Worm (Caenorhabditis elegans): ENCODE data around the gene F13E9.19.
A peak's percentile ranks its signal among the peaks of the same experiment; 100 is the strongest.

ce11 chrIV:10909708-10910107 lies 10.5 kb downstream of the F13E9.19 start, which contains the start of gene pyk-2:
- TF ChIP-seq ztf-4 (tag; optimal IDR thresholded peaks at IDR 0.05) (no peak), sem-4 (tag; optimal IDR thresholded peaks at IDR 0.05) (no peak), lsy-2 (tag; optimal IDR thresholded peaks at IDR 0.05) (no peak), R02D3.7 (tag; optimal IDR thresholded peaks at IDR 0.05) (no peak), crh-2 (tag; optimal IDR thresholded peaks at IDR 0.05) (peak; percentile 64)
